Fruit fly (Drosophila melanogaster) whole organism, embryonic: Measurements from ENCODE around the gene CG13074.
A peak's percentile ranks its signal among the peaks of the same experiment; 100 is the strongest.

Experiments
- Atf-2 ChIP-seq: fragments of 200-800 bp; sonication (Bioruptor generic); optimal IDR thresholded peaks from 2 replicates; lab custom pipeline; 2016; ENCODE audit warnings: missing biosample characterization, missing genetic modification characterization
- Bdp1 ChIP-seq: fragments of 200-800 bp; sonication (Bioruptor generic); optimal IDR thresholded peaks from 3 replicates; lab custom pipeline; 2016; ENCODE audit warnings: missing biosample characterization, missing genetic modification characterization
- Blimp-1 ChIP-seq: fragments of 200-800 bp; sonication (Bioruptor generic); optimal IDR thresholded peaks from 3 replicates; lab custom pipeline; 2018; ENCODE audit warnings: missing biosample characterization, missing genetic modification characterization, mild to moderate bottlenecking, moderate library complexity, missing genetic modification reagents
- CG10147 ChIP-seq: fragments of 200-800 bp; sonication (Bioruptor generic); optimal IDR thresholded peaks from 2 replicates; lab custom pipeline; 2019; ENCODE audit warnings: missing biosample characterization, mild to moderate bottlenecking, missing genetic modification characterization, moderate library complexity
- CG1024 ChIP-seq: fragments of 200-800 bp; sonication (Bioruptor generic); IDR thresholded peaks from 2 replicates; pipeline ENCODE4 v1.3.6; 2022; ENCODE audit warnings: missing biosample characterization, missing genetic modification characterization
- CG12155 ChIP-seq: fragments of 200-800 bp; sonication (Bioruptor generic); optimal IDR thresholded peaks from 3 replicates; lab custom pipeline; 2016; ENCODE audit warnings: missing biosample characterization, missing genetic modification characterization
- CG12769 ChIP-seq: fragments of 200-800 bp; sonication (Bioruptor generic); optimal IDR thresholded peaks from 2 replicates; lab custom pipeline; 2019; ENCODE audit warnings: missing biosample characterization, mild to moderate bottlenecking, missing genetic modification characterization, moderate library complexity
- CG13624 ChIP-seq: fragments of 200-800 bp; sonication (Bioruptor generic); optimal IDR thresholded peaks from 2 replicates; lab custom pipeline; 2016; ENCODE audit warnings: missing biosample characterization, missing genetic modification characterization
- CG14050 ChIP-seq: fragments of 200-800 bp; sonication (Bioruptor generic); IDR thresholded peaks from 3 replicates; pipeline ENCODE4 v1.3.6; 2022; ENCODE audit warnings: missing biosample characterization, missing genetic modification characterization
- CG16815 ChIP-seq: fragments of 200-800 bp; sonication (Bioruptor generic); optimal IDR thresholded peaks from 3 replicates; lab custom pipeline; 2017; ENCODE audit warnings: missing biosample characterization, mild to moderate bottlenecking, missing genetic modification characterization
- CG1792 ChIP-seq: fragments of 200-800 bp; sonication (Bioruptor generic); optimal IDR thresholded peaks from 2 replicates; lab custom pipeline; 2016; ENCODE audit warnings: missing biosample characterization, missing genetic modification characterization
- CG30020 ChIP-seq: fragments of 200-800 bp; optimal IDR thresholded peaks from 2 replicates; lab custom pipeline; 2019; ENCODE audit warnings: missing biosample characterization, mild to moderate bottlenecking, missing genetic modification characterization, moderate library complexity
- CG30403 ChIP-seq: fragments of 200-800 bp; sonication (Bioruptor generic); optimal IDR thresholded peaks from 3 replicates; lab custom pipeline; 2016; ENCODE audit warnings: missing biosample characterization, missing genetic modification characterization
- CG4707 ChIP-seq: fragments of 200-800 bp; sonication (Bioruptor generic); optimal IDR thresholded peaks from 2 replicates; lab custom pipeline; 2018; ENCODE audit warnings: missing biosample characterization, mild to moderate bottlenecking, missing genetic modification characterization, moderate library complexity
- CG6683 ChIP-seq: fragments of 200-800 bp; sonication (Bioruptor generic); optimal IDR thresholded peaks from 2 replicates; lab custom pipeline; 2017; ENCODE audit warnings: missing biosample characterization, mild to moderate bottlenecking, missing genetic modification characterization, missing genetic modification reagents
- CG6813 ChIP-seq: fragments of 200-800 bp; sonication (Bioruptor generic); optimal IDR thresholded peaks from 2 replicates; lab custom pipeline; 2017; ENCODE audit warnings: missing biosample characterization, missing genetic modification characterization, mild to moderate bottlenecking, moderate library complexity, missing genetic modification reagents
- CG7928 ChIP-seq: fragments of 200-800 bp; sonication (Bioruptor generic); optimal IDR thresholded peaks from 2 replicates; lab custom pipeline; 2017; ENCODE audit warnings: missing biosample characterization, mild to moderate bottlenecking, missing genetic modification characterization
- CG8359 ChIP-seq: fragments of 200-800 bp; sonication (Bioruptor generic); optimal IDR thresholded peaks from 2 replicates; lab custom pipeline; 2017; ENCODE audit warnings: missing biosample characterization, mild to moderate bottlenecking, missing genetic modification characterization, borderline replicate concordance
- CG8765 ChIP-seq: fragments of 200-800 bp; sonication (Bioruptor generic); IDR thresholded peaks from 2 replicates; pipeline ENCODE4 v1.3.6; 2022; ENCODE audit warnings: missing biosample characterization, missing genetic modification characterization
- CG8944 ChIP-seq: fragments of 200-800 bp; sonication (Bioruptor generic); optimal IDR thresholded peaks from 3 replicates; lab custom pipeline; 2016; ENCODE audit warnings: missing biosample characterization, missing genetic modification characterization
- Dad ChIP-seq: fragments of 200-800 bp; sonication (Bioruptor generic); optimal IDR thresholded peaks from 3 replicates; lab custom pipeline; 2016; ENCODE audit warnings: missing biosample characterization, missing genetic modification characterization
- Dip2 ChIP-seq: fragments of 200-800 bp; sonication (Bioruptor generic); IDR thresholded peaks from 2 replicates; pipeline ENCODE4 v1.3.6; 2022; ENCODE audit warnings: missing biosample characterization, missing genetic modification characterization
- HLH54F ChIP-seq: fragments of 200-800 bp; sonication (Bioruptor generic); optimal IDR thresholded peaks from 3 replicates; lab custom pipeline; 2016; ENCODE audit warnings: missing biosample characterization, missing genetic modification characterization
- Hr78 ChIP-seq, 2 experiments: fragments of 200-800 bp in 1 of 2; fragments of >200 bp in 1 of 2; sonication (Bioruptor generic) in 1 of 2; optimal IDR thresholded peaks; 2 replicates each; lab custom pipeline; 2017 to 2019; ENCODE audit warnings: missing biosample characterization in 2 of 2, missing genetic modification characterization in 2 of 2, mild to moderate bottlenecking in 1 of 2, moderate library complexity in 1 of 2
- Hsf ChIP-seq: fragments of 200-800 bp; sonication (Bioruptor generic); optimal IDR thresholded peaks from 3 replicates; lab custom pipeline; 2016; ENCODE audit warnings: missing biosample characterization, missing genetic modification characterization
- Six4 ChIP-seq: fragments of 200-800 bp; sonication (Bioruptor generic); optimal IDR thresholded peaks from 2 replicates; lab custom pipeline; 2016; ENCODE audit warnings: missing biosample characterization, missing genetic modification characterization
- Spps ChIP-seq: fragments of 200-800 bp; sonication (Bioruptor generic); optimal IDR thresholded peaks from 2 replicates; lab custom pipeline; 2018; ENCODE audit warnings: missing biosample characterization, mild to moderate bottlenecking, missing genetic modification characterization
- Sry-β ChIP-seq: fragments of 200-800 bp; sonication (Bioruptor generic); optimal IDR thresholded peaks from 2 replicates; lab custom pipeline; 2018; ENCODE audit warnings: missing biosample characterization, mild to moderate bottlenecking, missing genetic modification characterization, moderate library complexity
- Taf1 ChIP-seq: fragments of 200-800 bp; sonication (Bioruptor generic); IDR thresholded peaks from 2 replicates; pipeline ENCODE4 v1.3.6; 2022; ENCODE audit warnings: missing biosample characterization, missing genetic modification characterization
- Usf ChIP-seq: fragments of 200-800 bp; sonication (Bioruptor generic); optimal IDR thresholded peaks from 2 replicates; lab custom pipeline; 2017; ENCODE audit warnings: missing genotype, missing biosample characterization, missing genetic modification characterization
- ara ChIP-seq: fragments of 200-800 bp; sonication (Bioruptor generic); IDR thresholded peaks from 2 replicates; pipeline ENCODE4 v1.3.6; 2022; ENCODE audit warnings: missing biosample characterization, missing genetic modification characterization
- chinmo ChIP-seq: fragments of 200-800 bp; sonication (Bioruptor generic); IDR thresholded peaks from 4 replicates; pipeline ENCODE4 v1.3.6; 2022; ENCODE audit warnings: missing biosample characterization, missing genetic modification characterization; ENCODE audit not compliant: partially characterized antibody
- crc ChIP-seq: fragments of 200-800 bp; sonication (Bioruptor generic); optimal IDR thresholded peaks from 2 replicates; lab custom pipeline; 2016; ENCODE audit warnings: missing biosample characterization, missing genetic modification characterization
- crol ChIP-seq: fragments of 200-800 bp; sonication (Bioruptor generic); IDR thresholded peaks from 2 replicates; pipeline ENCODE4 v1.3.6; 2022; ENCODE audit warnings: missing biosample characterization, missing genetic modification characterization
- dan ChIP-seq: fragments of 200-800 bp; sonication (Bioruptor generic); IDR thresholded peaks from 2 replicates; pipeline ENCODE4 v1.3.6; 2022; ENCODE audit warnings: missing biosample characterization, missing genetic modification characterization
- dmrt99B ChIP-seq: fragments of 200-800 bp; sonication (Bioruptor generic); optimal IDR thresholded peaks from 2 replicates; lab custom pipeline; 2018; ENCODE audit warnings: missing biosample characterization, mild to moderate bottlenecking, missing genetic modification characterization, moderate library complexity
- esg ChIP-seq: fragments of 200-800 bp; sonication (Bioruptor generic); conservative IDR thresholded peaks from 2 replicates; pipeline ENCODE4 v1.3.6; 2022; ENCODE audit warnings: missing biosample characterization, missing genetic modification characterization
- eve ChIP-seq, 2 experiments: fragments of >200 bp; optimal IDR thresholded peaks; 2 replicates each; lab custom pipeline; 2017; ENCODE audit warnings: missing biosample characterization in 2 of 2, missing genetic modification characterization in 2 of 2
- ewg ChIP-seq: fragments of 200-800 bp; sonication (Bioruptor generic); optimal IDR thresholded peaks from 3 replicates; lab custom pipeline; 2017; ENCODE audit warnings: mild to moderate bottlenecking, missing biosample characterization, missing genetic modification reagents, missing genetic modification characterization
- hbn ChIP-seq: fragments of 200-800 bp; sonication (Bioruptor generic); IDR thresholded peaks from 2 replicates; pipeline ENCODE4 v1.3.6; 2022; ENCODE audit warnings: missing biosample characterization, missing genetic modification characterization; ENCODE audit not compliant: partially characterized antibody
- hth ChIP-seq: fragments of >200 bp; optimal IDR thresholded peaks from 2 replicates; lab custom pipeline; 2017; ENCODE audit warnings: inconsistent platforms
- inv ChIP-seq: fragments of 200-800 bp; sonication (Bioruptor generic); IDR thresholded peaks from 2 replicates; pipeline ENCODE4 v1.3.6; 2022; ENCODE audit warnings: missing biosample characterization, missing genetic modification characterization; ENCODE audit not compliant: partially characterized antibody
- lola ChIP-seq, 3 experiments: fragments of >200 bp in 2 of 3; fragments of 200-800 bp in 1 of 3; sonication (Bioruptor generic) in 1 of 3; optimal IDR thresholded peaks; 2 replicates each; lab custom pipeline; 2017 to 2019; ENCODE audit warnings: missing biosample characterization in 3 of 3, missing genetic modification characterization in 3 of 3, mild to moderate bottlenecking in 1 of 3, moderate library complexity in 1 of 3
- mirr ChIP-seq: fragments of 200-800 bp; sonication (Bioruptor generic); optimal IDR thresholded peaks from 3 replicates; lab custom pipeline; 2018; ENCODE audit warnings: missing biosample characterization, mild to moderate bottlenecking, missing genetic modification characterization
- nerfin-2 ChIP-seq: fragments of 200-800 bp; sonication (Bioruptor generic); IDR thresholded peaks from 2 replicates; pipeline ENCODE4 v1.3.6; 2022; ENCODE audit warnings: missing biosample characterization, missing genetic modification characterization; ENCODE audit not compliant: partially characterized antibody
- sob ChIP-seq: fragments of 200-800 bp; sonication (Bioruptor generic); IDR thresholded peaks from 2 replicates; pipeline ENCODE4 v1.3.6; 2022; ENCODE audit warnings: missing biosample characterization, missing genetic modification characterization
- tap ChIP-seq: fragments of 200-800 bp; optimal IDR thresholded peaks from 3 replicates; lab custom pipeline; 2019; ENCODE audit warnings: missing biosample characterization, mild to moderate bottlenecking, missing genetic modification characterization, moderate library complexity
- tx ChIP-seq: fragments of 200-800 bp; sonication (Bioruptor generic); optimal IDR thresholded peaks from 2 replicates; lab custom pipeline; 2016; ENCODE audit warnings: missing biosample characterization, missing genetic modification characterization
- wor ChIP-seq: fragments of 200-800 bp; sonication (Bioruptor generic); IDR thresholded peaks from 2 replicates; pipeline ENCODE4 v1.3.6; 2022; ENCODE audit warnings: missing biosample characterization, missing genetic modification characterization
- zf30C ChIP-seq: fragments of 200-800 bp; sonication (Bioruptor generic); optimal IDR thresholded peaks from 3 replicates; lab custom pipeline; 2018; ENCODE audit warnings: missing biosample characterization, mild to moderate bottlenecking, missing genetic modification characterization

The CG13074 gene

DNA sequence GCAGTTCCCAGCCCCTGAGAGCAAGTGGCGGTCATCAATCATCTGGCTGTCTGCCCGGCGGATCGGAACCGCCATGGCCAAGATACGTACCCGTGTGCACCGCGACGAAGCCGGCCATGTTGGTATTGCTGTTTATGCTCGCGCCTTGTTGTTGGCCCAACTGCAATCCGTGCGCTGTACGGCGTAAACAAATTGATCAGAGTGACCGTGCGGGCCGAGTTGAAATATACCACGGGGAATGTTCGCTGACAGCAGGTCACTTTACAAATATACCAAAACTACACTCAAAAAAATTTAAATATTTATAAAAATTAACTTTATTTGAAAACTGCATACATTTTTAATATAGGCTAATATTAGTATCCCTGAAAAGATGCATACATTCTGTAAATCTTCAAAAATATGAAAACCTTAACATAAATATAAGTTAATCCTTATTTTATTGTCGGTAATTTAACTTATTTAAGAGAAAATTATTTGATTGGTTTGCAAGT is 9.9 kb downstream of the CG13074 start, which contains the start of gene Tasp1 (continued):
- TF ChIP-seq CG7928 (GFP tag; lab: Kevin White, UChicago): no peak
- no peak for TF ChIP-seq Atf-2 (GFP tag; lab: Kevin White, UChicago)
- peak; percentile 96 for TF ChIP-seq zf30C
- TF ChIP-seq tap: peak; percentile 53
- no peak for TF ChIP-seq Dip2
- TF ChIP-seq eve (GFP tag; optimal IDR thresholded peaks at IDR 0.05; lab: Kevin White, UChicago): no peak
- peak; percentile 59 for TF ChIP-seq CG12155
- peak; percentile 20 for TF ChIP-seq Bdp1 (GFP tag; lab: Kevin White, UChicago)
- TF ChIP-seq CG30403: peak; percentile 63
- no peak for TF ChIP-seq inv (GFP tag; lab: Robert Waterston, UW)
- no peak for TF ChIP-seq Dad (GFP tag; lab: Kevin White, UChicago)
- TF ChIP-seq CG16815: peak; percentile 5
- no peak for TF ChIP-seq nerfin-2
- TF ChIP-seq Taf1 (GFP tag; lab: Robert Waterston, UW): 0 out of 2 replicates have a peak, but pooled peaks have one; percentile 32
- TF ChIP-seq tx (GFP tag; lab: Kevin White, UChicago): no peak
- TF ChIP-seq sob: peak; percentile 75
- no peak for TF ChIP-seq CG8359 (GFP tag; lab: Kevin White, UChicago)
- no peak for TF ChIP-seq dan (GFP tag; lab: Robert Waterston, UW)
- TF ChIP-seq CG6683 (GFP tag; lab: Kevin White, UChicago): peak; percentile 31
- peak in 1 of 3 experiments; percentile 69 for TF ChIP-seq lola (GFP tag; optimal IDR thresholded peaks at IDR 0.05; lab: Kevin White, UChicago)
- no peak for TF ChIP-seq hth
- TF ChIP-seq CG8944 (GFP tag; lab: Kevin White, UChicago): no peak
- no peak for TF ChIP-seq HLH54F
- TF ChIP-seq CG30020 (tag; lab: Kevin White, UChicago): peak; percentile 26
- peak; percentile 53 for TF ChIP-seq Hsf (GFP tag; lab: Kevin White, UChicago)
- TF ChIP-seq Sry-β (GFP tag; lab: Kevin White, UChicago): no peak
- peak; percentile 23; the same call in 1 of the 2 replicates for TF ChIP-seq hbn (GFP tag; lab: Robert Waterston, UW)
- TF ChIP-seq CG14050 (GFP tag; lab: Robert Waterston, UW): peak; percentile 41; the same call in 1 of the 3 replicates
- TF ChIP-seq ewg (GFP tag; lab: Kevin White, UChicago): peak; percentile 39
- no peak for TF ChIP-seq CG1792 (GFP tag; lab: Kevin White, UChicago)
- TF ChIP-seq Spps (tag; lab: Kevin White, UChicago): peak; percentile 16
- TF ChIP-seq CG12769 (tag; lab: Kevin White, UChicago): no peak
- no peak for TF ChIP-seq CG10147 (GFP tag; lab: Kevin White, UChicago)
- TF ChIP-seq chinmo (GFP tag; lab: Robert Waterston, UW): 0 out of 4 replicates have a peak, but pooled peaks have one; percentile 31
- no peak for TF ChIP-seq CG6813 (GFP tag; lab: Kevin White, UChicago)
- no peak for TF ChIP-seq CG13624
- TF ChIP-seq CG8765 (GFP tag; lab: Robert Waterston, UW): no peak
- peak; percentile 60 for TF ChIP-seq CG1024 (GFP tag; lab: Robert Waterston, UW)
- TF ChIP-seq crc (GFP tag; lab: Kevin White, UChicago): no peak
- TF ChIP-seq dmrt99B: no peak
- TF ChIP-seq crol: no peak
- no peak for TF ChIP-seq mirr (GFP tag; lab: Kevin White, UChicago)
- peak; percentile 10; the same call in 1 of the 2 replicates for TF ChIP-seq wor
- TF ChIP-seq CG4707: no peak
- TF ChIP-seq Six4 (GFP tag; lab: Kevin White, UChicago): peak; percentile 41
- TF ChIP-seq Blimp-1 (GFP tag; lab: Kevin White, UChicago): no peak
- TF ChIP-seq Hr78 (GFP tag; optimal IDR thresholded peaks at IDR 0.05; lab: Kevin White, UChicago): no peak
- TF ChIP-seq Usf (GFP tag; lab: Kevin White, UChicago): no peak
- 0 out of 2 replicates have a peak, but pooled peaks have one; percentile 12 for TF ChIP-seq ara (GFP tag; lab: Robert Waterston, UW)
- TF ChIP-seq esg (GFP tag; lab: Robert Waterston, UW): peak; percentile 67
